Worm (Caenorhabditis elegans) whole organism, L4 larva: Measurements from ENCODE around the gene rib-2.

Experiments used
- F10B5.3 ChIP-seq: sonication (generic microtip); optimal IDR thresholded peaks from 2 replicates; lab custom pipeline; 2016; ENCODE audit warnings: mild to moderate bottlenecking, missing genetic modification characterization, missing compliant biosample characterization
- F37D6.2 ChIP-seq: sonication (generic microtip); optimal IDR thresholded peaks from 2 replicates; lab custom pipeline; 2016; ENCODE audit warnings: mild to moderate bottlenecking, missing genetic modification characterization, missing compliant biosample characterization
- F49E8.2 ChIP-seq: sonication (generic microtip); optimal IDR thresholded peaks from 2 replicates; lab custom pipeline; 2016; ENCODE audit warnings: missing compliant biosample characterization, mild to moderate bottlenecking, missing genetic modification characterization, borderline replicate concordance
- R02D3.7 ChIP-seq: fragments of 150-350 bp; sonication (generic microtip); optimal IDR thresholded peaks from 3 replicates; lab custom pipeline; 2014; ENCODE audit warnings: missing biosample characterization, missing genetic modification characterization
- T20F7.1 ChIP-seq: fragments of 200-800 bp; sonication (Bioruptor generic); optimal IDR thresholded peaks from 2 replicates; lab custom pipeline; 2018; ENCODE audit warnings: mild to moderate bottlenecking, missing genetic modification characterization, missing compliant biosample characterization
- T26A8.4 ChIP-seq: fragments of 200-800 bp; sonication (Bioruptor generic); IDR thresholded peaks from 2 replicates; pipeline ENCODE4 v1.3.6; 2022; ENCODE audit warnings: missing genetic modification characterization, missing compliant biosample characterization
- Y105C5A.15 ChIP-seq: fragments of 200-800 bp; sonication (Bioruptor generic); IDR thresholded peaks from 2 replicates; pipeline ENCODE4 v1.3.6; 2022; ENCODE audit warnings: missing genetic modification characterization, missing compliant biosample characterization
- Y48G9A.11 ChIP-seq: fragments of 200-800 bp; sonication (Bioruptor generic); IDR thresholded peaks from 2 replicates; pipeline ENCODE4 v1.3.6; 2022; ENCODE audit warnings: missing genetic modification reagents, missing genetic modification characterization, missing compliant biosample characterization
- ZK337.2 ChIP-seq: fragments of 200-800 bp; sonication (Bioruptor generic); IDR thresholded peaks from 2 replicates; pipeline ENCODE4 v1.3.6; 2022; ENCODE audit warnings: missing genetic modification reagents, missing genetic modification characterization, missing compliant biosample characterization
- aha-1 ChIP-seq: fragments of 150-350 bp; peaks from one replicate; lab custom pipeline; 2014; ENCODE audit warnings: missing biosample characterization, missing genetic modification characterization
- daf-19 ChIP-seq: fragments of 200-800 bp; sonication (Bioruptor generic); conservative IDR thresholded peaks from 2 replicates; pipeline ENCODE4 v1.3.6; 2022; ENCODE audit warnings: missing genetic modification characterization, missing compliant biosample characterization
- daf-8 ChIP-seq: fragments of 200-800 bp; sonication (Bioruptor generic); IDR thresholded peaks from 2 replicates; pipeline ENCODE4 v1.3.6; 2022; ENCODE audit warnings: missing genetic modification characterization, missing compliant biosample characterization
- dmd-8 ChIP-seq: fragments of 200-800 bp; sonication (Bioruptor generic); IDR thresholded peaks from 2 replicates; pipeline ENCODE4 v1.3.6; 2022; ENCODE audit warnings: missing genetic modification characterization, missing compliant biosample characterization
- egl-27 ChIP-seq: sonication (generic microtip); optimal IDR thresholded peaks from 3 replicates; lab custom pipeline; 2017; ENCODE audit warnings: missing biosample characterization, missing genetic modification reagents, missing genetic modification characterization
- egl-43 ChIP-seq: fragments of 200-800 bp; sonication (Bioruptor generic); IDR thresholded peaks from 2 replicates; pipeline ENCODE4 v1.3.6; 2022; ENCODE audit warnings: missing genetic modification reagents, missing genetic modification characterization, missing compliant biosample characterization
- fkh-10 ChIP-seq: fragments of 150-350 bp; optimal IDR thresholded peaks from 2 replicates; lab custom pipeline; 2014; ENCODE audit warnings: missing biosample characterization, missing genetic modification reagents, missing genetic modification characterization
- hif-1 ChIP-seq, 2 experiments: sonication (generic microtip); optimal IDR thresholded peaks; 2 replicates each; lab custom pipeline; 2016 to 2017; ENCODE audit warnings: missing compliant biosample characterization in 2 of 2, missing genetic modification characterization in 2 of 2, missing genetic modification reagents in 2 of 2, missing genotype in 2 of 2, mild to moderate bottlenecking in 1 of 2
- hlh-30 ChIP-seq: sonication (generic microtip); optimal IDR thresholded peaks from 2 replicates; lab custom pipeline; 2017; ENCODE audit warnings: antibody characterized with exemption, mild to moderate bottlenecking, missing genetic modification characterization, missing compliant biosample characterization; ENCODE audit not compliant: insufficient read depth
- lim-7 ChIP-seq: fragments of 200-800 bp; sonication (Bioruptor generic); IDR thresholded peaks from 2 replicates; pipeline ENCODE4 v1.3.6; 2022; ENCODE audit warnings: missing genetic modification characterization, missing compliant biosample characterization
- lin-1 ChIP-seq: fragments of 200-800 bp; sonication (Bioruptor generic); IDR thresholded peaks from 2 replicates; pipeline ENCODE4 v1.3.6; 2022; ENCODE audit warnings: missing genetic modification reagents, missing genetic modification characterization, missing compliant biosample characterization
- lin-15B ChIP-seq: fragments of 150-350 bp; sonication (generic microtip); optimal IDR thresholded peaks from 3 replicates; lab custom pipeline; 2014; ENCODE audit warnings: missing biosample characterization, missing genetic modification characterization
- lin-38 ChIP-seq: fragments of 200-800 bp; sonication (Bioruptor generic); IDR thresholded peaks from 2 replicates; pipeline ENCODE4 v1.3.6; 2022; ENCODE audit warnings: missing genetic modification reagents, missing genetic modification characterization, missing compliant biosample characterization
- lin-39 ChIP-seq: fragments of 150-350 bp; optimal IDR thresholded peaks from 2 replicates; lab custom pipeline; 2014; ENCODE audit warnings: missing biosample characterization, missing genetic modification reagents, missing genetic modification characterization
- lir-3 ChIP-seq: sonication (generic microtip); optimal IDR thresholded peaks from 2 replicates; lab custom pipeline; 2016; ENCODE audit warnings: mild to moderate bottlenecking, missing genetic modification characterization, missing compliant biosample characterization
- madf-5 ChIP-seq, 2 experiments: fragments of 200-800 bp; sonication (Bioruptor generic); IDR thresholded peaks; 2 replicates each; pipeline ENCODE4 v1.3.6; 2022; ENCODE audit warnings: missing compliant biosample characterization in 2 of 2, missing genetic modification characterization in 2 of 2
- mdl-1 ChIP-seq, 2 experiments: fragments of 150-350 bp in 1 of 2; sonication (generic microtip) in 1 of 2; optimal IDR thresholded peaks; 2 replicates each; lab custom pipeline; 2014 to 2017; ENCODE audit warnings: missing biosample characterization in 2 of 2, missing genetic modification characterization in 2 of 2
- mdt-29 ChIP-seq: fragments of 200-800 bp; sonication (Bioruptor generic); IDR thresholded peaks from 2 replicates; pipeline ENCODE4 v1.3.6; 2022; ENCODE audit warnings: missing genetic modification reagents, missing genetic modification characterization, missing compliant biosample characterization
- mxl-2 ChIP-seq: fragments of 200-800 bp; sonication (Bioruptor generic); conservative IDR thresholded peaks from 2 replicates; pipeline ENCODE4 v1.3.6; 2022; ENCODE audit warnings: missing genetic modification reagents, missing genetic modification characterization, missing compliant biosample characterization
- nhr-10 ChIP-seq: fragments of 150-350 bp; optimal IDR thresholded peaks from 2 replicates; lab custom pipeline; 2014; ENCODE audit warnings: missing biosample characterization, missing genetic modification characterization
- nhr-102 ChIP-seq: sonication (generic microtip); optimal IDR thresholded peaks from 2 replicates; lab custom pipeline; 2016; ENCODE audit warnings: mild to moderate bottlenecking, missing genetic modification characterization, moderate library complexity, missing compliant biosample characterization
- nhr-11 ChIP-seq: fragments of 150-350 bp; optimal IDR thresholded peaks from 2 replicates; lab custom pipeline; 2014; ENCODE audit warnings: missing biosample characterization, missing genetic modification characterization
- nhr-237 ChIP-seq: sonication (generic microtip); optimal IDR thresholded peaks from 2 replicates; lab custom pipeline; 2017; ENCODE audit warnings: missing biosample characterization, missing genetic modification characterization
- nhr-41 ChIP-seq: fragments of 200-800 bp; sonication (Bioruptor generic); IDR thresholded peaks from 2 replicates; pipeline ENCODE4 v1.3.6; 2022; ENCODE audit warnings: missing genetic modification reagents, missing genetic modification characterization, missing compliant biosample characterization
- nhr-42 ChIP-seq: fragments of 200-800 bp; sonication (Bioruptor generic); IDR thresholded peaks from 2 replicates; pipeline ENCODE4 v1.3.6; 2022; ENCODE audit warnings: missing genetic modification characterization, missing compliant biosample characterization
- nhr-6 ChIP-seq: fragments of 150-350 bp; optimal IDR thresholded peaks from 2 replicates; lab custom pipeline; 2014; ENCODE audit warnings: missing biosample characterization, missing genetic modification characterization
- nhr-76 ChIP-seq: fragments of 150-350 bp; optimal IDR thresholded peaks from 2 replicates; lab custom pipeline; 2014; ENCODE audit warnings: missing biosample characterization, missing genetic modification characterization
- nhr-77 ChIP-seq: fragments of 150-350 bp; optimal IDR thresholded peaks from 2 replicates; lab custom pipeline; 2014; ENCODE audit warnings: missing biosample characterization, missing genetic modification characterization
- pqm-1 ChIP-seq: sonication (generic microtip); optimal IDR thresholded peaks from 2 replicates; lab custom pipeline; 2017; ENCODE audit warnings: missing biosample characterization, missing genetic modification characterization
- rbr-2 ChIP-seq: sonication (generic microtip); optimal IDR thresholded peaks from 2 replicates; lab custom pipeline; 2016; ENCODE audit warnings: missing genotype, missing genetic modification characterization, missing compliant biosample characterization
- saeg-2 ChIP-seq: fragments of 200-800 bp; sonication (Bioruptor generic); IDR thresholded peaks from 2 replicates; pipeline ENCODE4 v1.3.6; 2022; ENCODE audit warnings: missing genetic modification reagents, missing genetic modification characterization, missing compliant biosample characterization
- sdz-12 ChIP-seq: fragments of 200-800 bp; sonication (Bioruptor generic); optimal IDR thresholded peaks from 2 replicates; lab custom pipeline; 2018; ENCODE audit warnings: mild to moderate bottlenecking, missing genetic modification characterization, missing compliant biosample characterization
- snpc-4 ChIP-seq: fragments of 150-350 bp; optimal IDR thresholded peaks from 2 replicates; lab custom pipeline; 2014; ENCODE audit warnings: missing biosample characterization, missing genetic modification characterization
- tag-97 ChIP-seq: fragments of 200-800 bp; sonication (Bioruptor generic); IDR thresholded peaks from 2 replicates; pipeline ENCODE4 v1.3.6; 2022; ENCODE audit warnings: missing genetic modification characterization, missing compliant biosample characterization
- tra-1 ChIP-seq: fragments of 200-800 bp; sonication (Bioruptor generic); IDR thresholded peaks from 2 replicates; pipeline ENCODE4 v1.3.6; 2022; ENCODE audit warnings: missing genetic modification reagents, missing genetic modification characterization, missing compliant biosample characterization
- unc-62 ChIP-seq, 3 experiments: fragments of 150-350 bp in 1 of 3; sonication (generic microtip); optimal IDR thresholded peaks in 2 of 3; peaks in 1 of 3; 1 replicate in 1 of 3; 2 replicates in 2 of 3; lab custom pipeline; 2014 to 2017; ENCODE audit warnings: missing biosample characterization in 3 of 3, missing genetic modification characterization in 3 of 3, missing genetic modification reagents in 3 of 3, missing genotype in 1 of 3
- zag-1 ChIP-seq: fragments of 150-350 bp; optimal IDR thresholded peaks from 2 replicates; lab custom pipeline; 2014; ENCODE audit warnings: missing biosample characterization, missing genetic modification characterization
- zfp-2 ChIP-seq: sonication (generic microtip); optimal IDR thresholded peaks from 2 replicates; lab custom pipeline; 2016; ENCODE audit warnings: mild to moderate bottlenecking, missing genetic modification characterization, missing compliant biosample characterization
- zfp-3 ChIP-seq: fragments of 200-800 bp; sonication (Bioruptor generic); conservative IDR thresholded peaks from 2 replicates; pipeline ENCODE4 v1.3.6; 2022; ENCODE audit warnings: missing genetic modification reagents, missing genetic modification characterization, missing compliant biosample characterization
- zip-11 ChIP-seq: fragments of 200-800 bp; sonication (Bioruptor generic); IDR thresholded peaks from 2 replicates; pipeline ENCODE4 v1.3.6; 2022; ENCODE audit warnings: missing genetic modification characterization, missing compliant biosample characterization
- zip-2 ChIP-seq: fragments of 150-350 bp; optimal IDR thresholded peaks from 2 replicates; lab custom pipeline; 2014; ENCODE audit warnings: missing biosample characterization, missing genetic modification characterization
- ztf-11 ChIP-seq: fragments of 150-350 bp; optimal IDR thresholded peaks from 2 replicates; lab custom pipeline; 2014; ENCODE audit warnings: missing biosample characterization, missing genetic modification characterization
- ztf-7 ChIP-seq: fragments of 150-350 bp; optimal IDR thresholded peaks from 2 replicates; lab custom pipeline; 2014; ENCODE audit warnings: missing biosample characterization, missing genetic modification characterization

Gene rib-2

DNA sequence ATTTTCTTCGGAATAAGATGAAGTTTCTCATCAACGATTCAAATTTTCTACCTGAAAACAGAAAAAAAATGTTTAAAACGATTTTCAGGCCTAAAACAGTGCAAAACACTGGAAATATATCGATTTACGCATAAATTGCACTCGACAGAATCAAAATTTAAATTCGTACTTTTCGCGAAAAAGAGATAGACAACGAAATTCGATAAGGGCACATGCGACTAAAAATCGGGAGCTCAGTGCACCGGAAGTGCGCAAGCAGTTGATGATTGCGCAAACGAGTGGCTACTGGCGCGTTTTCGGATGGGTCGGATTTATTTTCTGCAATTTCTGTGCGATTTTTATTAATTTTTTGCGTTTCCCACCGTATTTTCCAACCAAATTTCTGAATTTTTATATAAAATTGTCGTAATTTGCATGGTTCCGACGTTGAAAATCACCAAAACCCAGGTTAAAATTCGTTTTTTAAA is 35.6 kb upstream of the rib-2 start, which contains the start of the genes Y39A1A.21 and Y39A1A.22 (continued):
- TF ChIP-seq lin-1 (GFP tag; lab: Robert Waterston, UW) (no peak), madf-5 (GFP tag; IDR thresholded peaks at IDR 0.05; lab: Robert Waterston, UW) (no peak), nhr-237 (tag; lab: Kevin White, UChicago) (no peak), aha-1 (tag; lab: Kevin White, UChicago) (no peak), egl-27 (tag; lab: Kevin White, UChicago) (no peak), F37D6.2 (tag; lab: Kevin White, UChicago) (peak; percentile 58), nhr-102 (tag; lab: Kevin White, UChicago) (peak; percentile 68), egl-43 (GFP tag; lab: Robert Waterston, UW) (peak; percentile 71), nhr-41 (GFP tag; lab: Robert Waterston, UW) (no peak), zip-2 (tag; lab: Kevin White, UChicago) (peak; percentile 31), nhr-11 (peak; percentile 70), unc-62 (GFP tag; optimal IDR thresholded peaks at IDR 0.05 in 1 of 2; lab: Kevin White, UChicago) (no peak), unc-62 (tag; optimal IDR thresholded peaks at IDR 0.05; lab: Kevin White, UChicago) (no peak), lin-38 (GFP tag; lab: Robert Waterston, UW) (peak; percentile 87), nhr-10 (no peak), nhr-6 (tag; lab: Kevin White, UChicago) (peak; percentile 68), Y105C5A.15 (GFP tag; lab: Robert Waterston, UW) (no peak), tra-1 (GFP tag; lab: Robert Waterston, UW) (peak; percentile 61; the same call in 1 of the 2 replicates), zag-1 (no peak), daf-8 (GFP tag; lab: Robert Waterston, UW) (no peak), mdt-29 (GFP tag; lab: Robert Waterston, UW) (peak; percentile 43; the same call in 1 of the 2 replicates), ztf-11 (no peak), F49E8.2 (tag; lab: Kevin White, UChicago) (peak; percentile 27), R02D3.7 (tag; lab: Kevin White, UChicago) (no peak), snpc-4 (no peak), fkh-10 (peak; percentile 33), mdl-1 (tag; optimal IDR thresholded peaks at IDR 0.05; lab: Kevin White, UChicago) (peak in 1 of 2 experiments; percentile 38), F10B5.3 (tag; lab: Kevin White, UChicago) (peak; percentile 23), T26A8.4 (peak; percentile 86), lin-39 (tag; lab: Kevin White, UChicago) (no peak), rbr-2 (tag; lab: Kevin White, UChicago) (peak; percentile 67), dmd-8 (GFP tag; lab: Robert Waterston, UW) (no peak), zfp-3 (no peak), lin-15B (no peak), nhr-42 (GFP tag; lab: Robert Waterston, UW) (no peak; the same call in 1 of the 2 replicates), T20F7.1 (GFP tag; lab: Kevin White, UChicago) (no peak), hlh-30 (tag; lab: Kevin White, UChicago) (peak; percentile 69), nhr-77 (tag; lab: Kevin White, UChicago) (peak; percentile 63), sdz-12 (GFP tag; lab: Kevin White, UChicago) (no peak), pqm-1 (peak; percentile 18), daf-19 (0 out of 2 replicates have a peak, but pooled peaks have one; percentile 28), zfp-2 (tag; lab: Kevin White, UChicago) (peak; percentile 16), ZK337.2 (0 out of 2 replicates have a peak, but pooled peaks have one; percentile 43), saeg-2 (GFP tag; lab: Robert Waterston, UW) (0 out of 2 replicates have a peak, but pooled peaks have one; percentile 23), tag-97 (GFP tag; lab: Robert Waterston, UW) (no peak), lim-7 (no peak), zip-11 (GFP tag; lab: Robert Waterston, UW) (no peak), lir-3 (tag; lab: Kevin White, UChicago) (no peak), mxl-2 (no peak), nhr-76 (no peak), hif-1 (tag; optimal IDR thresholded peaks at IDR 0.05; lab: Kevin White, UChicago) (peak in 1 of 2 experiments; percentile 60), Y48G9A.11 (GFP tag; lab: Robert Waterston, UW) (0 out of 2 replicates have a peak, but pooled peaks have one; percentile 31), ztf-7 (tag; lab: Kevin White, UChicago) (peak; percentile 53)
